Worm (Caenorhabditis elegans) whole organism, mixed stage, embryonic: ENCODE measurements around the gene ben-1.

ENCODE experiments used
- elt-1 ChIP-seq: sonication (generic microtip); optimal IDR thresholded peaks from 2 replicates; lab custom pipeline; 2017; ENCODE audit warnings: missing genetic modification characterization, mild to moderate bottlenecking, missing compliant biosample characterization, antibody characterized with exemption, moderate library complexity, borderline replicate concordance; ENCODE audit not compliant: insufficient read depth
- nhr-12 ChIP-seq: fragments of 150-350 bp; optimal IDR thresholded peaks from 2 replicates; lab custom pipeline; 2014; ENCODE audit warnings: missing biosample characterization, missing genetic modification characterization

ce11 chrIII:3505051-3505548 lies 36.3 kb downstream of the ben-1 start, which contains the start of gene lias-1:
- TF ChIP-seq elt-1 (tag; lab: Kevin White, UChicago) (no peak), nhr-12 (no peak)
